Fruit fly (Drosophila melanogaster) Kc167 (cell line): Measurements from ENCODE around the gene hob.

ENCODE experiments used
- Myc ChIP-seq: fragments of >200 bp; optimal IDR thresholded peaks from 2 replicates; lab custom pipeline; 2017; ENCODE audit warnings: missing external identifiers
- Sin3A ChIP-seq: fragments of >200 bp; optimal IDR thresholded peaks from 2 replicates; lab custom pipeline; 2018; ENCODE audit warnings: missing external identifiers
- h ChIP-seq: fragments of >200 bp; optimal IDR thresholded peaks from 3 replicates; lab custom pipeline; 2018; ENCODE audit warnings: missing external identifiers
- insv ChIP-seq: fragments of >200 bp; optimal IDR thresholded peaks from 3 replicates; lab custom pipeline; 2018; ENCODE audit warnings: missing external identifiers
- psq ChIP-seq: fragments of >200 bp; optimal IDR thresholded peaks from 2 replicates; lab custom pipeline; 2017; ENCODE audit warnings: missing external identifiers
- ttk ChIP-seq: sonication (Bioruptor generic); optimal IDR thresholded peaks from 2 replicates; lab custom pipeline; 2017; ENCODE audit warnings: missing external identifiers

hob gene

DNA sequence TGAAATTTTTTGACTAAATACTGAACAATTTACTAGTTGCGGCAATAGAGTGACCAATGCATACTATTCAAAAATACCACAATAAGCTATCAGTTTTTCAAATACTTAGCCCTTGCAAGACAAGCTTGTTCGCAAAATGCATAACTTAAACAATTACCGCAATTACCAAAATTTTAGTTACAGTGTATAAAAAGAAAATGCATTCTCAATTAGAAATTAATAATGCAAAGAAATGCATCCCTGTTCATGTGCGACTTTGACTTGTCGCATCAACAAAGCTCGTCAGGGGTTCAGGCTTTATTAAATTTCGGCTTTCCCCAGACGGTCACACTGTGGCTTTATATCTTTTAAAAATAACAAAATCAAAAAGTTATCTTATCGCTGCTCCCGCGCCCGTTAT is at the start of gene hob, which contains the start of gene nSMase:
Gene hob, minus strand, starts transcription at position 62 of the 400 bp plus-strand sequence.
Gene nSMase, plus strand, starts transcription at position 298 of the 400 bp plus-strand sequence.
- TF ChIP-seq h (lab: Kevin White, UChicago) = no peak
- no peak for TF ChIP-seq Myc (lab: Kevin White, UChicago)
- no peak for TF ChIP-seq ttk (lab: Kevin White, UChicago)
- no peak for TF ChIP-seq insv (lab: Kevin White, UChicago)
- TF ChIP-seq Sin3A = no peak
- TF ChIP-seq psq (lab: Kevin White, UChicago) = no peak

dm6 chr3L:3268161-3268560 is 49.4 kb upstream of the hob start, which contains the start of gene CG34265:
Gene CG34265, plus strand, starts transcription at chr3L:3268461.
- TF ChIP-seq ttk (lab: Kevin White, UChicago) (no peak), Myc (lab: Kevin White, UChicago) (no peak), h (lab: Kevin White, UChicago) (no peak), insv (lab: Kevin White, UChicago) (no peak), psq (lab: Kevin White, UChicago) (no peak), Sin3A (no peak)

DNA sequence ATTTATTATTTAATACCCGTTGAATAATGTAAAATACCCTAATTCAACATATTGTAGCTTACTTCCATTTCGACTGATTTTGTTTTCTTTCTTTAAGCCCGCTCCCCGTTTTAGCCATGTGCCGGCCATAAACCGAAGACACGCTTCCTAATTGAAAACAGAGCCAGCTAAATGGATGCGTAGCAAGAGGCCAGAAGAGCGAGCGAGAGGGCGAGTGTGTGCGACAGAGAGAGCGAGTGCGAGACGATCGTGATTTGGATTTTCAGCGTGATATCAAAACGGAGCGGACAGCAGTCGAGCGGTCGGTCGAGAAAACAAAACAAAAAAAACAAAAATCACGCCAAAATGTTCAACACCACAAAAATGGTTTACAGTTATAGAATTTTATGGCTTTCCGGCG is 47.6 kb upstream of the hob start:
- TF ChIP-seq insv (lab: Kevin White, UChicago) (no peak), Myc (lab: Kevin White, UChicago) (no peak), ttk (lab: Kevin White, UChicago) (no peak), Sin3A (no peak), h (lab: Kevin White, UChicago) (no peak), psq (lab: Kevin White, UChicago) (no peak)

dm6 chr3L:3261642-3262041 is 42.9 kb upstream of the hob start:
- TF ChIP-seq ttk (lab: Kevin White, UChicago) (no peak), Myc (lab: Kevin White, UChicago) (no peak), Sin3A (no peak), psq (lab: Kevin White, UChicago) (no peak), h (lab: Kevin White, UChicago) (no peak), insv (lab: Kevin White, UChicago) (no peak)

DNA sequence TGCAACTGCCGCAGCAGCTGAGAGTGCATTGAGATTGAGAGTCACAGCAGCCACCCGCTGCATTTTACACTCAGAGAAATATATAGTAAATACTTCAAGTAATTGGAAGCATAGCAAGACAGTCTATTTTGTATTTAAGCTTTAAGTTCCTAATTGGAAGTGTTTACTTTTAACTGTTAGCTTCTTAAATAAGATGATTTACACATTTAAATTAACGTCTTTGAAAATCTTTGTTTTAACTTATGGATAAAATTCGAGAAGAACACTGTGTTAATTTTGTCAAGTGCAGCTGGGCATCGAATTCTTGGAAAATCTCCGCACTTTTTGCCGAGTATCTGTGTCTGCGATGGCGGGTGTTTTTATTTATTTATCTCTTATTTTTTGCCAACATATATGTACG is 41.0 kb upstream of the hob start:
- TF ChIP-seq psq (lab: Kevin White, UChicago) (no peak), Sin3A (no peak), h (lab: Kevin White, UChicago) (no peak), Myc (lab: Kevin White, UChicago) (no peak), insv (lab: Kevin White, UChicago) (no peak), ttk (lab: Kevin White, UChicago) (no peak)

DNA sequence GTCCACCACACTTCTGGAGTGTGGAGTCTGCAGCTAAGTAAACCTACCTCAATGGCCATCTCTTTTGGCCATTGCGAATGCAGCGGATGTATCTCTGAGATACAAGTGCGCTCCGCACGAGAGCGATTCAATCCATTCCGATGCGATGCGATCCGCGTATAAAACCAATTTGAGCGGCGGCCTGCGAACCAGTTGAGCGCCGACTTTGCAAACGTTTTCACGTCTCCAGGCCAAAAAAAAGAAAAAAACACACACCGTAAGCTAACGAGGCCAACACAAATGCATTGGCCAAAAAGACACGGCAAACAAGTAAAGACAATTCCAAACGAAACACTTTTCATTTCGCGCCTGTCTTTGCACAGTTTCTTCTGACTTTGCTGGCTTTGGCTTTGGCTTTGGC is 39.0 kb upstream of the hob start, which contains the start of gene ckd:
Gene ckd, plus strand, starts transcription at position 189 of the 400 bp plus-strand sequence.
- TF ChIP-seq Sin3A = no peak
- no peak for TF ChIP-seq h (lab: Kevin White, UChicago)
- no peak for TF ChIP-seq ttk (lab: Kevin White, UChicago)
- TF ChIP-seq psq (lab: Kevin White, UChicago) = no peak
- no peak for TF ChIP-seq insv (lab: Kevin White, UChicago)
- TF ChIP-seq Myc (lab: Kevin White, UChicago) = no peak

DNA sequence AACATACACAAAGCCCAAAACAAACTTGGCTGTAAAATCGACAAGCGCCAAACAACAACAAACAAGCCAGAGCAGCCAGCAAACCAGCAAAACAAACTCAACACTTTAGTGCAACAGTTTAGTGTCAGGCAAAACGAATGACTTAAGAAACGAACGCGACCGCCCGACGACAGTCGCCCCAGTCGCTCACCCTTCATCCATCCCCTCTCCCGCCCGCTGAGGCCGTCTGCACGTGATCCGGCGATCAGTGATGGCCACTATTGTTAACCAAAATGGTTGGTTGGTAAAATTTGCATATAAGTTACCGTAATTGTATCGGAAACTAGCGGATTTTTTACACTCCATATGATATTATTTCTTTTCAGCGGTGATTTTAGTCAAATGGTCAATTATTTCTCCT is 34.9 kb upstream of the hob start:
- TF ChIP-seq Sin3A (no peak), insv (lab: Kevin White, UChicago) (no peak), h (lab: Kevin White, UChicago) (no peak), Myc (lab: Kevin White, UChicago) (no peak), psq (lab: Kevin White, UChicago) (no peak), ttk (lab: Kevin White, UChicago) (no peak)

DNA sequence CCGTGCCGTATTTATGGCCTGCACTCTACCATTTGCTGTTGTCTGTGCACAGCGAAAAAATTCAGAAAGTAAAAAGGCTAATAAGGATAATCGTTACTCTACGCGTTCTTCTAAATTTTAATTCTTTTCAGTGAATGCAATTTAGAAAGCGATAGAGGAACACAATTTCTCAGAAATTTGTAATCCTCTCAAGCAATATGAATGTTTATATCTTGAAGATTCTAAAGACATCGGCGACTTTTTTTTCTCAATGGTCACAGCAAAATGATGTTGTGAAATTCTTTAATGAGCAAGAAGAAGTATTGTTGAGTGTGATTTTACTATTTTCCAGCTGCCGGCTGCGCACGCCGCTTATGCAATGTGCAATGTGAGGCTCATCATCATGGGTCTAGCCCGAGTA is 34.2 kb upstream of the hob start:
- TF ChIP-seq ttk (lab: Kevin White, UChicago) (no peak), Myc (lab: Kevin White, UChicago) (no peak), psq (lab: Kevin White, UChicago) (no peak), insv (lab: Kevin White, UChicago) (no peak), h (lab: Kevin White, UChicago) (no peak), Sin3A (no peak)

DNA sequence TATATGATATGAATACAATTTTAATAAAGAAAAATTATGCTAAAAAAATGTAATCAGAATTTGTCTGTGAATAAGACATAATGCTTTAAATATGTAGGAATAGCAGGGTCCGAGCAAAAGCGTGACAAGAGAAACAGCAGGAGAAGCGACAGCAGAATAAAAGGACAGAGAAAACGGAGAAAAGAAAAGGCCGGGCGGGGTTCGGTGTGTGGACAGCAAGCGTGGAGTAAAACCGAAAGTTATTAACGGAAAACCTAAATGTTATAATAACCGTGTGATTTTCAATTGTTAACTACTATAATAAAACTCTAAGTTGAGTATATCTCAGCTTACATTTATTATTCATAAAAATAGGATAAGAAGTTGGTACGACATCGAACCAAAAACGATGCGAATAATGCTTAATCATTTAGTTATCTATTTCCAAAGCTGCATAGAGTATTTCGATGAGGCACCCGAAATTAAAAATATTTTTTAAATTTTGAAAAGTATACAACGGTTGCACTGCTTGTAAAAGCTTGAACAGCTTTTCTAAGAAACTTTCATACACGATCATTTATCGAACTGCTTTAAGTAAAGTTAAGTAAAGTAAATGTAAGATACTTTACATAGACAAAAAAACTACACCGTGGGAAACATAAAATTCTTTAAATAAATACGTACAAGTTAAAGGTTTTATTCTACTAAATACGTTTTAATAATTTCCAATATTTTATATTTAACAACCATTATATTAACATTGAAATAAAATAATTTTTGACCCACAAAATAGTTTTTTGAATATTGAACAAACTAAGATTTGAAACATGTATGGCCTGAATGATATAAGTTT is 33.2 kb upstream of the hob start:
- TF ChIP-seq Sin3A (no peak), insv (lab: Kevin White, UChicago) (no peak), Myc (lab: Kevin White, UChicago) (no peak), ttk (lab: Kevin White, UChicago) (no peak), h (lab: Kevin White, UChicago) (no peak), psq (lab: Kevin White, UChicago) (no peak)

- TF ChIP-seq Myc (lab: Kevin White, UChicago) = no peak
- TF ChIP-seq psq (lab: Kevin White, UChicago) = no peak
These were observed 32.4 kb upstream of the hob start for dm6 chr3L:3250922-3251658.

- TF ChIP-seq Sin3A (no peak), Myc (lab: Kevin White, UChicago) (no peak), h (lab: Kevin White, UChicago) (no peak), insv (lab: Kevin White, UChicago) (no peak), ttk (lab: Kevin White, UChicago) (no peak), psq (lab: Kevin White, UChicago) (no peak)
These were observed 31.5 kb upstream of the hob start for dm6 chr3L:3249997-3250774.
